Worm (Caenorhabditis elegans): ENCODE data around the gene srg-9.

DNA sequence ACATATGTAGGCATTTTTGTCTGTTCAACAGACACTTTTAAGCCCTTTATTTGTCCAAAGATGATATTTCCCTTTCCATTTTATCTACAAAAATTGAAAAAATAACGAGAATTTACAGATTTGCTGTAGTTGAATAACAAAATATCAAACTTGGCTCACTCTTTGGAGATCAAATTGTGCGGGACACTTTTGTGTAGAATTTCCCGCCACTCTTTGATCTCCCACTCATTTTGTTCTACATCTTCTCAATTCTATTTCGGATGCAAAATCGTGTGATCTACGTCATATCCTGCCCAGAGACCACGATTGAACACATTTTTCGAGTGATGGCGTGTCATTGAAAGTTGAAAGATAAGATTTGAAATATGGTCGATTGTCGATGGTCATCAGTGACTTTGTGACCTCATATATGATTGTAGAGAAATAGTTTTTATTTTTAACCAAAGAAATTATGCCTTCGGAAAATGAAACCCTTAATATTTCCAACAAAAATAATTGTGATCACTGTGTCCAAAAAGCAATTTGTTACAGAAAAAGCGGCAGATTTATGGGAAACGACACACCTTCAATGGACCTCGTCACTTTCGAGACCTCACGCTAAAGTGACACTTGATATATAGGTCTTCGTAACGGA is 39.6 kb downstream of the srg-9 start, which contains the start of gene hot-4:
- no peak for TF ChIP-seq aly-2 (tag; optimal IDR thresholded peaks at IDR 0.05)
- TF ChIP-seq ztf-4 (tag; optimal IDR thresholded peaks at IDR 0.05): no peak

Measured in whole organism, L2 larva.